Fruit fly (Drosophila melanogaster) whole organism, embryonic: ENCODE data around the gene CG31287.
A peak's percentile ranks its signal among the peaks of the same experiment; 100 is the strongest.

Source experiments
- ATbp ChIP-seq: fragments of 200-800 bp; sonication (Bioruptor generic); optimal IDR thresholded peaks from 2 replicates; lab custom pipeline; 2017; ENCODE audit warnings: missing biosample characterization, mild to moderate bottlenecking, missing genetic modification characterization, missing genetic modification reagents
- B-H1 ChIP-seq: fragments of 200-800 bp; sonication (Bioruptor generic); IDR thresholded peaks from 3 replicates; pipeline ENCODE4 v1.3.6; 2022; ENCODE audit warnings: missing biosample characterization, missing genetic modification characterization
- Blimp-1 ChIP-seq: fragments of 200-800 bp; sonication (Bioruptor generic); optimal IDR thresholded peaks from 3 replicates; lab custom pipeline; 2018; ENCODE audit warnings: missing biosample characterization, missing genetic modification characterization, mild to moderate bottlenecking, moderate library complexity, missing genetic modification reagents
- CG10209 ChIP-seq: fragments of 200-800 bp; sonication (Bioruptor generic); optimal IDR thresholded peaks from 3 replicates; lab custom pipeline; 2017; ENCODE audit warnings: missing biosample characterization, mild to moderate bottlenecking, missing genetic modification characterization, missing genetic modification reagents
- CG10321 ChIP-seq: fragments of 200-800 bp; sonication (Bioruptor generic); IDR thresholded peaks from 2 replicates; pipeline ENCODE4 v1.3.6; 2022; ENCODE audit warnings: missing biosample characterization, missing genetic modification characterization
- CG11085 ChIP-seq: fragments of 200-800 bp; sonication (Bioruptor generic); IDR thresholded peaks from 2 replicates; pipeline ENCODE4 v1.3.6; 2022; ENCODE audit warnings: missing biosample characterization, missing genetic modification characterization
- CG11560 ChIP-seq: fragments of 200-800 bp; sonication (Bioruptor generic); IDR thresholded peaks from 3 replicates; pipeline ENCODE4 v1.3.6; 2022; ENCODE audit warnings: missing biosample characterization, missing genetic modification characterization
- CG11695 ChIP-seq: fragments of 200-800 bp; sonication (Bioruptor generic); IDR thresholded peaks from 3 replicates; pipeline ENCODE4 v1.3.6; 2022; ENCODE audit warnings: missing biosample characterization, missing genetic modification characterization
- CG12104 ChIP-seq: fragments of 200-800 bp; sonication (Bioruptor generic); optimal IDR thresholded peaks from 3 replicates; lab custom pipeline; 2016; ENCODE audit warnings: missing biosample characterization, missing genetic modification characterization
- CG12155 ChIP-seq: fragments of 200-800 bp; sonication (Bioruptor generic); optimal IDR thresholded peaks from 3 replicates; lab custom pipeline; 2016; ENCODE audit warnings: missing biosample characterization, missing genetic modification characterization
- CG12744 ChIP-seq: fragments of 200-800 bp; sonication (Bioruptor generic); optimal IDR thresholded peaks from 2 replicates; lab custom pipeline; 2016; ENCODE audit warnings: missing biosample characterization, missing genetic modification characterization
- CG13894 ChIP-seq: fragments of 200-800 bp; sonication (Bioruptor generic); optimal IDR thresholded peaks from 3 replicates; lab custom pipeline; 2018; ENCODE audit warnings: missing biosample characterization, mild to moderate bottlenecking, missing genetic modification characterization, moderate library complexity
- CG17568 ChIP-seq: fragments of 200-800 bp; sonication (Bioruptor generic); optimal IDR thresholded peaks from 2 replicates; lab custom pipeline; 2018; ENCODE audit warnings: missing biosample characterization, mild to moderate bottlenecking, missing genetic modification characterization, moderate library complexity
- CG17802 ChIP-seq: fragments of 200-800 bp; sonication (Bioruptor generic); optimal IDR thresholded peaks from 2 replicates; lab custom pipeline; 2018; ENCODE audit warnings: missing biosample characterization, mild to moderate bottlenecking, missing genetic modification characterization, moderate library complexity
- CG18476 ChIP-seq: fragments of 200-800 bp; sonication (Bioruptor generic); optimal IDR thresholded peaks from 2 replicates; lab custom pipeline; 2016; ENCODE audit warnings: missing biosample characterization, mild to moderate bottlenecking, missing genetic modification characterization
- CG6254 ChIP-seq: fragments of 200-800 bp; sonication (Bioruptor generic); optimal IDR thresholded peaks from 3 replicates; lab custom pipeline; 2017; ENCODE audit warnings: mild to moderate bottlenecking, missing biosample characterization, missing genetic modification reagents, missing genetic modification characterization
- CG6791 ChIP-seq: fragments of 200-800 bp; sonication (Bioruptor generic); IDR thresholded peaks from 3 replicates; pipeline ENCODE4 v1.3.6; 2022; ENCODE audit warnings: missing biosample characterization, missing genetic modification characterization; ENCODE audit not compliant: partially characterized antibody
- CG7839 ChIP-seq: fragments of 200-800 bp; sonication (Bioruptor generic); optimal IDR thresholded peaks from 3 replicates; lab custom pipeline; 2018; ENCODE audit warnings: missing biosample characterization, mild to moderate bottlenecking, missing genetic modification characterization, moderate library complexity
- Doc3 ChIP-seq: fragments of 200-800 bp; sonication (Bioruptor generic); IDR thresholded peaks from 3 replicates; pipeline ENCODE4 v1.3.6; 2022; ENCODE audit warnings: missing biosample characterization, missing genetic modification characterization; ENCODE audit not compliant: partially characterized antibody
- Fer2 ChIP-seq: fragments of 200-800 bp; sonication (Bioruptor generic); optimal IDR thresholded peaks from 2 replicates; lab custom pipeline; 2018; ENCODE audit warnings: missing biosample characterization, mild to moderate bottlenecking, missing genetic modification characterization, moderate library complexity
- H15 ChIP-seq: fragments of 200-800 bp; sonication (Bioruptor generic); IDR thresholded peaks from 3 replicates; pipeline ENCODE4 v1.3.6; 2022; ENCODE audit warnings: missing biosample characterization, missing genetic modification characterization
- Hand ChIP-seq: fragments of 200-800 bp; sonication (Bioruptor generic); optimal IDR thresholded peaks from 2 replicates; lab custom pipeline; 2017; ENCODE audit warnings: mild to moderate bottlenecking, missing biosample characterization, missing genetic modification reagents, missing genetic modification characterization
- Hmx ChIP-seq: fragments of 200-800 bp; sonication (Bioruptor generic); optimal IDR thresholded peaks from 2 replicates; lab custom pipeline; 2016; ENCODE audit warnings: missing biosample characterization, missing genetic modification characterization
- Hsf ChIP-seq: fragments of 200-800 bp; sonication (Bioruptor generic); optimal IDR thresholded peaks from 3 replicates; lab custom pipeline; 2016; ENCODE audit warnings: missing biosample characterization, missing genetic modification characterization
- Rfx ChIP-seq: fragments of 200-800 bp; sonication (Bioruptor generic); IDR thresholded peaks from 2 replicates; pipeline ENCODE4 v1.3.6; 2022; ENCODE audit warnings: missing biosample characterization, missing genetic modification characterization
- Six4 ChIP-seq: fragments of 200-800 bp; sonication (Bioruptor generic); optimal IDR thresholded peaks from 2 replicates; lab custom pipeline; 2016; ENCODE audit warnings: missing biosample characterization, missing genetic modification characterization
- Sox100B ChIP-seq: fragments of 200-800 bp; sonication (Bioruptor generic); optimal IDR thresholded peaks from 3 replicates; lab custom pipeline; 2018; ENCODE audit warnings: missing biosample characterization, mild to moderate bottlenecking, missing genetic modification characterization
- Sry-β ChIP-seq: fragments of 200-800 bp; sonication (Bioruptor generic); optimal IDR thresholded peaks from 2 replicates; lab custom pipeline; 2018; ENCODE audit warnings: missing biosample characterization, mild to moderate bottlenecking, missing genetic modification characterization, moderate library complexity
- Tbp ChIP-seq: fragments of >200 bp; optimal IDR thresholded peaks from 2 replicates; lab custom pipeline; 2018; ENCODE audit warnings: missing biosample characterization, missing genetic modification characterization
- btn ChIP-seq: fragments of 200-800 bp; sonication (Bioruptor generic); optimal IDR thresholded peaks from 2 replicates; lab custom pipeline; 2016; ENCODE audit warnings: missing biosample characterization, missing genetic modification characterization
- crol ChIP-seq: fragments of 200-800 bp; sonication (Bioruptor generic); IDR thresholded peaks from 2 replicates; pipeline ENCODE4 v1.3.6; 2022; ENCODE audit warnings: missing biosample characterization, missing genetic modification characterization
- dan ChIP-seq: fragments of 200-800 bp; sonication (Bioruptor generic); IDR thresholded peaks from 2 replicates; pipeline ENCODE4 v1.3.6; 2022; ENCODE audit warnings: missing biosample characterization, missing genetic modification characterization
- eve ChIP-seq, 2 experiments: fragments of >200 bp; optimal IDR thresholded peaks; 2 replicates each; lab custom pipeline; 2017; ENCODE audit warnings: missing biosample characterization in 2 of 2, missing genetic modification characterization in 2 of 2
- eyg ChIP-seq: fragments of 200-800 bp; sonication (Bioruptor generic); optimal IDR thresholded peaks from 3 replicates; lab custom pipeline; 2016; ENCODE audit warnings: missing biosample characterization, missing genetic modification characterization
- fd102C ChIP-seq: fragments of 200-800 bp; sonication (Bioruptor generic); optimal IDR thresholded peaks from 2 replicates; lab custom pipeline; 2018; ENCODE audit warnings: missing biosample characterization, mild to moderate bottlenecking, missing genetic modification characterization, moderate library complexity
- gce ChIP-seq: fragments of 200-800 bp; sonication (Bioruptor generic); IDR thresholded peaks from 3 replicates; pipeline ENCODE4 v1.3.6; 2022; ENCODE audit warnings: missing biosample characterization, missing genetic modification characterization
- gcm ChIP-seq: fragments of 200-800 bp; sonication (Bioruptor generic); optimal IDR thresholded peaks from 2 replicates; lab custom pipeline; 2019; ENCODE audit warnings: missing biosample characterization, mild to moderate bottlenecking, missing genetic modification characterization, moderate library complexity
- grau ChIP-seq: fragments of 200-800 bp; optimal IDR thresholded peaks from 3 replicates; lab custom pipeline; 2019; ENCODE audit warnings: missing biosample characterization, mild to moderate bottlenecking, missing genetic modification characterization, moderate library complexity
- ham ChIP-seq: fragments of 200-800 bp; sonication (Bioruptor generic); IDR thresholded peaks from 2 replicates; pipeline ENCODE4 v1.3.6; 2022; ENCODE audit warnings: missing biosample characterization, missing genetic modification characterization
- hkb ChIP-seq, 2 experiments: fragments of 200-800 bp in 1 of 2; fragments of >200 bp in 1 of 2; sonication (Bioruptor generic) in 1 of 2; IDR thresholded peaks in 1 of 2; optimal IDR thresholded peaks in 1 of 2; 2 replicates each; pipeline versions ENCODE4 v1.3.6 to Lab custom; 2017 to 2022; ENCODE audit warnings: missing biosample characterization in 1 of 2, missing genetic modification characterization in 1 of 2
- jing ChIP-seq: fragments of 200-800 bp; sonication (Bioruptor generic); optimal IDR thresholded peaks from 2 replicates; lab custom pipeline; 2018; ENCODE audit warnings: missing biosample characterization, mild to moderate bottlenecking, missing genetic modification characterization
- lmd ChIP-seq: fragments of 200-800 bp; sonication (Bioruptor generic); IDR thresholded peaks from 2 replicates; pipeline ENCODE4 v1.3.6; 2022; ENCODE audit warnings: missing biosample characterization, missing genetic modification characterization
- phol ChIP-seq: fragments of 200-800 bp; sonication (Bioruptor generic); optimal IDR thresholded peaks from 3 replicates; lab custom pipeline; 2018; ENCODE audit warnings: missing biosample characterization, mild to moderate bottlenecking, missing genetic modification characterization, moderate library complexity
- ro ChIP-seq: fragments of 200-800 bp; sonication (Bioruptor generic); IDR thresholded peaks from 2 replicates; pipeline ENCODE4 v1.3.6; 2022; ENCODE audit warnings: missing biosample characterization, missing genetic modification characterization
- salm ChIP-seq: fragments of 200-800 bp; sonication (Bioruptor generic); optimal IDR thresholded peaks from 2 replicates; lab custom pipeline; 2018; ENCODE audit warnings: missing biosample characterization, mild to moderate bottlenecking, missing genetic modification characterization
- sd ChIP-seq: fragments of 200-800 bp; sonication (Bioruptor generic); optimal IDR thresholded peaks from 3 replicates; lab custom pipeline; 2018; ENCODE audit warnings: missing biosample characterization, mild to moderate bottlenecking, missing genetic modification characterization, moderate library complexity
- shn ChIP-seq: fragments of 200-800 bp; sonication (Bioruptor generic); optimal IDR thresholded peaks from 3 replicates; lab custom pipeline; 2016; ENCODE audit warnings: missing biosample characterization, missing genetic modification characterization
- slou ChIP-seq: fragments of 200-800 bp; sonication (Bioruptor generic); optimal IDR thresholded peaks from 3 replicates; lab custom pipeline; 2016; ENCODE audit warnings: missing biosample characterization, missing genetic modification characterization
- wor ChIP-seq: fragments of 200-800 bp; sonication (Bioruptor generic); IDR thresholded peaks from 2 replicates; pipeline ENCODE4 v1.3.6; 2022; ENCODE audit warnings: missing biosample characterization, missing genetic modification characterization

CG31287 gene

dm6 chr3R:16224415-16225165, 21.4 kb downstream of the CG31287 start (continued):
- TF ChIP-seq wor (GFP tag; lab: Robert Waterston, UW) (no peak), phol (tag; lab: Kevin White, UChicago) (peak; percentile 97), Hsf (GFP tag; lab: Kevin White, UChicago) (peak; percentile 97), CG18476 (GFP tag; lab: Kevin White, UChicago) (peak; percentile 98), CG6254 (GFP tag; lab: Kevin White, UChicago) (peak; percentile 97), Doc3 (no peak), CG17568 (GFP tag; lab: Kevin White, UChicago) (peak; percentile 97), CG11695 (GFP tag; lab: Robert Waterston, UW) (no peak), ham (GFP tag; lab: Robert Waterston, UW) (no peak), slou (peak; percentile 90), gcm (GFP tag; lab: Kevin White, UChicago) (peak; percentile 98), ATbp (peak; percentile 98), Fer2 (tag; lab: Kevin White, UChicago) (peak; percentile 94), Hand (GFP tag; lab: Kevin White, UChicago) (peak; percentile 97), eve (GFP tag; optimal IDR thresholded peaks at IDR 0.05; lab: Kevin White, UChicago) (peak in 1 of 2 experiments; percentile 99), CG12155 (GFP tag; lab: Kevin White, UChicago) (peak; percentile 93), sd (tag; lab: Kevin White, UChicago) (peak; percentile 93), btn (GFP tag; lab: Kevin White, UChicago) (peak; percentile 96), H15 (GFP tag; lab: Robert Waterston, UW) (no peak), ro (GFP tag; lab: Robert Waterston, UW) (no peak), CG11560 (tag; lab: Robert Waterston, UW) (no peak), fd102C (peak; percentile 44), jing (GFP tag; lab: Kevin White, UChicago) (peak; percentile 92), Sox100B (GFP tag; lab: Kevin White, UChicago) (peak; percentile 97), CG10321 (GFP tag; lab: Robert Waterston, UW) (no peak), grau (tag; lab: Kevin White, UChicago) (peak; percentile 97), Sry-β (peak; percentile 75), Hmx (GFP tag; lab: Kevin White, UChicago) (peak; percentile 91), hkb (optimal IDR thresholded peaks at IDR 0.05; lab: Kevin White, UChicago) (no peak), hkb (GFP tag; IDR thresholded peaks at IDR 0.05; lab: Robert Waterston, UW) (no peak), CG7839 (peak; percentile 98), CG10209 (peak; percentile 97), salm (tag; lab: Kevin White, UChicago) (peak; percentile 97), eyg (GFP tag; lab: Kevin White, UChicago) (peak; percentile 98), Blimp-1 (GFP tag; lab: Kevin White, UChicago) (peak; percentile 98), CG13894 (peak; percentile 96), gce (GFP tag; lab: Robert Waterston, UW) (no peak), dan (GFP tag; lab: Robert Waterston, UW) (no peak), B-H1 (GFP tag; lab: Robert Waterston, UW) (no peak), CG17802 (tag; lab: Kevin White, UChicago) (peak; percentile 89), crol (GFP tag; lab: Robert Waterston, UW) (no peak), CG6791 (GFP tag; lab: Robert Waterston, UW) (no peak), CG12104 (peak; percentile 96), lmd (GFP tag; lab: Robert Waterston, UW) (no peak), Rfx (GFP tag; lab: Robert Waterston, UW) (no peak), Tbp (GFP tag; lab: Kevin White, UChicago) (no peak), CG12744 (peak; percentile 97), Six4 (GFP tag; lab: Kevin White, UChicago) (peak; percentile 96), CG11085 (no peak), shn (GFP tag; lab: Kevin White, UChicago) (peak; percentile 94)
